Worm (Caenorhabditis elegans): ENCODE measurements around the gene irld-67.

- TF ChIP-seq pqm-1 (tag; optimal IDR thresholded peaks at IDR 0.05) (no peak), zfp-3 (GFP tag; conservative IDR thresholded peaks at IDR 0.05) (no peak), sdz-12 (GFP tag; optimal IDR thresholded peaks at IDR 0.05) (no peak), pha-4 (GFP tag; IDR thresholded peaks at IDR 0.05) (no peak), pha-4 (tag; optimal IDR thresholded peaks at IDR 0.05) (no peak), lin-39 (tag; optimal IDR thresholded peaks at IDR 0.05) (no peak), hlh-11 (tag; optimal IDR thresholded peaks at IDR 0.05) (no peak)
Observed at ce11 chrII:2940747-2941146, 6.5 kb upstream of the irld-67 start, which contains the start of gene irld-66.
